Worm (Caenorhabditis elegans) whole organism, L4/young adult: ENCODE data around the gene feh-1.
A peak's percentile ranks its signal among the peaks of the same experiment; 100 is the strongest.

Source experiments
- dao-5 ChIP-seq: sonication (generic microtip); optimal IDR thresholded peaks from 2 replicates; lab custom pipeline; 2016; ENCODE audit warnings: missing genotype, missing genetic modification characterization, moderate library complexity, missing compliant biosample characterization
- him-1 ChIP-seq: sonication (generic microtip); optimal IDR thresholded peaks from 2 replicates; lab custom pipeline; 2016; ENCODE audit warnings: missing genotype, missing genetic modification reagents, missing genetic modification characterization, missing compliant biosample characterization

- TF ChIP-seq him-1 (tag; lab: Kevin White, UChicago), result peak; percentile 49
- TF ChIP-seq dao-5 (tag; lab: Kevin White, UChicago), result no peak
These were observed 14.6 kb upstream of the feh-1 start for ce11 chrIII:2535122-2535521.
